Fruit fly (Drosophila melanogaster) whole organism, embryonic: ENCODE data around the gene bero.

Experiments
- Abd-B ChIP-seq: fragments of 200-800 bp; sonication (Bioruptor generic); optimal IDR thresholded peaks from 2 replicates; lab custom pipeline; 2018; ENCODE audit warnings: missing biosample characterization, mild to moderate bottlenecking, missing genetic modification characterization, moderate library complexity
- Antp ChIP-seq: fragments of 200-800 bp; sonication (Bioruptor generic); optimal IDR thresholded peaks from 3 replicates; lab custom pipeline; 2016; ENCODE audit warnings: missing biosample characterization, missing genetic modification characterization
- Atf6 ChIP-seq: fragments of 200-800 bp; sonication (Bioruptor generic); IDR thresholded peaks from 2 replicates; pipeline ENCODE4 v1.3.6; 2022; ENCODE audit warnings: missing biosample characterization, missing genetic modification characterization
- Blimp-1 ChIP-seq: fragments of 200-800 bp; sonication (Bioruptor generic); optimal IDR thresholded peaks from 3 replicates; lab custom pipeline; 2018; ENCODE audit warnings: missing biosample characterization, missing genetic modification characterization, mild to moderate bottlenecking, moderate library complexity, missing genetic modification reagents
- CG10209 ChIP-seq: fragments of 200-800 bp; sonication (Bioruptor generic); optimal IDR thresholded peaks from 3 replicates; lab custom pipeline; 2017; ENCODE audit warnings: missing biosample characterization, mild to moderate bottlenecking, missing genetic modification characterization, missing genetic modification reagents
- CG10274 ChIP-seq: fragments of 200-800 bp; sonication (Bioruptor generic); optimal IDR thresholded peaks from 3 replicates; lab custom pipeline; 2017; ENCODE audit warnings: missing biosample characterization, mild to moderate bottlenecking, missing genetic modification characterization
- CG10543 ChIP-seq: fragments of 200-800 bp; sonication (Bioruptor generic); optimal IDR thresholded peaks from 3 replicates; lab custom pipeline; 2017; ENCODE audit warnings: missing biosample characterization, mild to moderate bottlenecking, missing genetic modification characterization, moderate library complexity
- CG11504 ChIP-seq: fragments of 200-800 bp; sonication (Bioruptor generic); optimal IDR thresholded peaks from 3 replicates; lab custom pipeline; 2019; ENCODE audit warnings: missing biosample characterization, mild to moderate bottlenecking, missing genetic modification characterization, moderate library complexity
- CG13424 ChIP-seq: fragments of 200-800 bp; sonication (Bioruptor generic); optimal IDR thresholded peaks from 2 replicates; lab custom pipeline; 2019; ENCODE audit warnings: missing biosample characterization, mild to moderate bottlenecking, missing genetic modification characterization, moderate library complexity
- CG13775 ChIP-seq: fragments of 200-800 bp; sonication (Bioruptor generic); optimal IDR thresholded peaks from 3 replicates; lab custom pipeline; 2017; ENCODE audit warnings: missing biosample characterization, mild to moderate bottlenecking, missing genetic modification characterization
- CG14014 ChIP-seq: fragments of 200-800 bp; sonication (Bioruptor generic); IDR thresholded peaks from 2 replicates; pipeline ENCODE4 v1.3.6; 2022; ENCODE audit warnings: missing biosample characterization, missing genetic modification characterization
- CG15073 ChIP-seq: fragments of 200-800 bp; sonication (Bioruptor generic); optimal IDR thresholded peaks from 2 replicates; lab custom pipeline; 2016; ENCODE audit warnings: missing biosample characterization, missing genetic modification characterization
- CG16779 ChIP-seq: fragments of 200-800 bp; sonication (Bioruptor generic); IDR thresholded peaks from 2 replicates; pipeline ENCODE4 v1.3.6; 2022; ENCODE audit warnings: missing biosample characterization, missing genetic modification characterization
- CG17328 ChIP-seq: fragments of 200-800 bp; sonication (Bioruptor generic); IDR thresholded peaks from 2 replicates; pipeline ENCODE4 v1.3.6; 2022; ENCODE audit warnings: missing biosample characterization, missing genetic modification characterization
- CG2120 ChIP-seq: fragments of 200-800 bp; sonication (Bioruptor generic); optimal IDR thresholded peaks from 3 replicates; lab custom pipeline; 2016; ENCODE audit warnings: missing biosample characterization, missing genetic modification characterization
- CG32767 ChIP-seq: fragments of 200-800 bp; sonication (Bioruptor generic); IDR thresholded peaks from 2 replicates; pipeline ENCODE4 v1.3.6; 2022; ENCODE audit warnings: missing biosample characterization, missing genetic modification characterization
- CG4328 ChIP-seq: fragments of 200-800 bp; sonication (Bioruptor generic); optimal IDR thresholded peaks from 3 replicates; lab custom pipeline; 2017; ENCODE audit warnings: missing biosample characterization, missing genetic modification reagents, missing genetic modification characterization
- CG7556 ChIP-seq: fragments of 200-800 bp; sonication (Bioruptor generic); optimal IDR thresholded peaks from 2 replicates; lab custom pipeline; 2017; ENCODE audit warnings: missing biosample characterization, mild to moderate bottlenecking, missing genetic modification characterization
- CG7745 ChIP-seq: fragments of 200-800 bp; sonication (Bioruptor generic); optimal IDR thresholded peaks from 2 replicates; lab custom pipeline; 2018; ENCODE audit warnings: missing biosample characterization, mild to moderate bottlenecking, missing genetic modification characterization, moderate library complexity
- CG7928 ChIP-seq: fragments of 200-800 bp; sonication (Bioruptor generic); optimal IDR thresholded peaks from 2 replicates; lab custom pipeline; 2017; ENCODE audit warnings: missing biosample characterization, mild to moderate bottlenecking, missing genetic modification characterization
- CG7987 ChIP-seq: fragments of 200-800 bp; sonication (Bioruptor generic); optimal IDR thresholded peaks from 2 replicates; lab custom pipeline; 2018; ENCODE audit warnings: missing biosample characterization, mild to moderate bottlenecking, missing genetic modification characterization, moderate library complexity
- CG8944 ChIP-seq: fragments of 200-800 bp; sonication (Bioruptor generic); optimal IDR thresholded peaks from 3 replicates; lab custom pipeline; 2016; ENCODE audit warnings: missing biosample characterization, missing genetic modification characterization
- CrebB ChIP-seq: fragments of 200-800 bp; sonication (Bioruptor generic); optimal IDR thresholded peaks from 3 replicates; lab custom pipeline; 2018; ENCODE audit warnings: missing biosample characterization, mild to moderate bottlenecking, missing genetic modification characterization
- HLH3B ChIP-seq: fragments of 200-800 bp; sonication (Bioruptor generic); IDR thresholded peaks from 2 replicates; pipeline ENCODE4 v1.3.6; 2022; ENCODE audit warnings: missing biosample characterization, missing genetic modification characterization
- HmgZ ChIP-seq: fragments of 200-800 bp; sonication (Bioruptor generic); optimal IDR thresholded peaks from 2 replicates; lab custom pipeline; 2018; ENCODE audit warnings: missing biosample characterization, mild to moderate bottlenecking, missing genetic modification characterization
- Lim3 ChIP-seq: fragments of 200-800 bp; sonication (Bioruptor generic); IDR thresholded peaks from 2 replicates; pipeline ENCODE4 v1.3.6; 2022; ENCODE audit warnings: missing biosample characterization, missing genetic modification characterization
- Lpt ChIP-seq: fragments of >200 bp; optimal IDR thresholded peaks from 2 replicates; lab custom pipeline; 2018; ENCODE audit warnings: missing biosample characterization, missing genetic modification characterization
- Nf-YB ChIP-seq: fragments of 200-800 bp; sonication (Bioruptor generic); optimal IDR thresholded peaks from 3 replicates; lab custom pipeline; 2019; ENCODE audit warnings: missing biosample characterization, mild to moderate bottlenecking, missing genetic modification characterization, moderate library complexity
- NfI ChIP-seq: fragments of 200-800 bp; sonication (Bioruptor generic); optimal IDR thresholded peaks from 3 replicates; lab custom pipeline; 2018; ENCODE audit warnings: missing biosample characterization, mild to moderate bottlenecking, missing genetic modification characterization, moderate library complexity
- Oli ChIP-seq: fragments of 200-800 bp; sonication (Bioruptor generic); optimal IDR thresholded peaks from 2 replicates; lab custom pipeline; 2018; ENCODE audit warnings: missing biosample characterization, mild to moderate bottlenecking, missing genetic modification characterization, moderate library complexity
- Opbp ChIP-seq: fragments of 200-800 bp; sonication (Bioruptor generic); IDR thresholded peaks from 3 replicates; pipeline ENCODE4 v1.3.6; 2022; ENCODE audit warnings: missing biosample characterization, missing genetic modification characterization; ENCODE audit not compliant: partially characterized antibody
- Ssrp ChIP-seq: fragments of 200-800 bp; sonication (Bioruptor generic); optimal IDR thresholded peaks from 2 replicates; lab custom pipeline; 2018; ENCODE audit warnings: missing biosample characterization, mild to moderate bottlenecking, missing genetic modification characterization, moderate library complexity
- Xrp1 ChIP-seq: fragments of 200-800 bp; sonication (Bioruptor generic); IDR thresholded peaks from 2 replicates; pipeline ENCODE4 v1.3.6; 2022; ENCODE audit warnings: missing biosample characterization, missing genetic modification characterization
- cato ChIP-seq: fragments of 200-800 bp; sonication (Bioruptor generic); optimal IDR thresholded peaks from 2 replicates; lab custom pipeline; 2016; ENCODE audit warnings: missing biosample characterization, missing genetic modification characterization, borderline replicate concordance
- crol ChIP-seq: fragments of 200-800 bp; sonication (Bioruptor generic); IDR thresholded peaks from 2 replicates; pipeline ENCODE4 v1.3.6; 2022; ENCODE audit warnings: missing biosample characterization, missing genetic modification characterization
- esg ChIP-seq: fragments of 200-800 bp; sonication (Bioruptor generic); conservative IDR thresholded peaks from 2 replicates; pipeline ENCODE4 v1.3.6; 2022; ENCODE audit warnings: missing biosample characterization, missing genetic modification characterization
- exex ChIP-seq: fragments of 200-800 bp; sonication (Bioruptor generic); optimal IDR thresholded peaks from 4 replicates; lab custom pipeline; 2018; ENCODE audit warnings: missing biosample characterization, mild to moderate bottlenecking, missing genetic modification characterization, moderate library complexity
- gcm ChIP-seq: fragments of 200-800 bp; sonication (Bioruptor generic); optimal IDR thresholded peaks from 2 replicates; lab custom pipeline; 2019; ENCODE audit warnings: missing biosample characterization, mild to moderate bottlenecking, missing genetic modification characterization, moderate library complexity
- gfzf ChIP-seq: fragments of 200-800 bp; sonication (Bioruptor generic); optimal IDR thresholded peaks from 2 replicates; lab custom pipeline; 2016; ENCODE audit warnings: missing biosample characterization, mild to moderate bottlenecking, missing genetic modification characterization, moderate library complexity
- inv ChIP-seq: fragments of 200-800 bp; sonication (Bioruptor generic); IDR thresholded peaks from 2 replicates; pipeline ENCODE4 v1.3.6; 2022; ENCODE audit warnings: missing biosample characterization, missing genetic modification characterization; ENCODE audit not compliant: partially characterized antibody
- lmd ChIP-seq: fragments of 200-800 bp; sonication (Bioruptor generic); IDR thresholded peaks from 2 replicates; pipeline ENCODE4 v1.3.6; 2022; ENCODE audit warnings: missing biosample characterization, missing genetic modification characterization
- mam ChIP-seq: fragments of 200-800 bp; sonication (Bioruptor generic); optimal IDR thresholded peaks from 3 replicates; lab custom pipeline; 2016; ENCODE audit warnings: missing biosample characterization, missing genetic modification characterization
- oc ChIP-seq: fragments of 200-800 bp; sonication (Bioruptor generic); optimal IDR thresholded peaks from 2 replicates; lab custom pipeline; 2018; ENCODE audit warnings: missing biosample characterization, mild to moderate bottlenecking, missing genetic modification characterization, moderate library complexity
- pfk ChIP-seq: fragments of 200-800 bp; sonication (Bioruptor generic); optimal IDR thresholded peaks from 2 replicates; lab custom pipeline; 2018; ENCODE audit warnings: missing biosample characterization, mild to moderate bottlenecking, missing genetic modification characterization, moderate library complexity
- prd ChIP-seq, 3 experiments: fragments of >200 bp in 2 of 3; fragments of 200-800 bp in 1 of 3; sonication (Bioruptor generic) in 1 of 3; optimal IDR thresholded peaks in 2 of 3; IDR thresholded peaks in 1 of 3; 2 replicates in 2 of 3; 3 replicates in 1 of 3; pipeline versions ENCODE4 v1.3.6 to Lab custom; 2017 to 2022; ENCODE audit warnings: missing biosample characterization in 1 of 3, missing genetic modification characterization in 1 of 3
- pum ChIP-seq: fragments of 200-800 bp; sonication (Bioruptor generic); optimal IDR thresholded peaks from 2 replicates; lab custom pipeline; 2016; ENCODE audit warnings: missing biosample characterization, missing genetic modification characterization
- sisA ChIP-seq: fragments of 200-800 bp; sonication (Bioruptor generic); IDR thresholded peaks from 2 replicates; pipeline ENCODE4 v1.3.6; 2022; ENCODE audit warnings: missing biosample characterization, missing genetic modification characterization
- slp2 ChIP-seq: fragments of 200-800 bp; sonication (Bioruptor generic); optimal IDR thresholded peaks from 2 replicates; lab custom pipeline; 2016; ENCODE audit warnings: missing biosample characterization, missing genetic modification characterization
- stc ChIP-seq: fragments of 200-800 bp; sonication (Bioruptor generic); IDR thresholded peaks from 2 replicates; pipeline ENCODE4 v1.3.6; 2022; ENCODE audit warnings: missing biosample characterization, missing genetic modification characterization
- vnd ChIP-seq: fragments of 200-800 bp; sonication (Bioruptor generic); IDR thresholded peaks from 3 replicates; pipeline ENCODE4 v1.3.6; 2022; ENCODE audit warnings: missing biosample characterization, missing genetic modification characterization; ENCODE audit not compliant: partially characterized antibody

Gene bero

dm6 chr2L:20891188-20891587, 32.7 kb downstream of the bero start (continued):
- TF ChIP-seq slp2 (GFP tag; lab: Kevin White, UChicago) = no peak
- no peak for TF ChIP-seq CG7987
- TF ChIP-seq CG7745 (tag; lab: Kevin White, UChicago) = no peak
- TF ChIP-seq CG7556 = no peak
- peak; percentile 57 for TF ChIP-seq Xrp1 (GFP tag; lab: Robert Waterston, UW)
- TF ChIP-seq CG2120 = peak; percentile 7
- TF ChIP-seq Opbp = no peak
- no peak for TF ChIP-seq Ssrp (tag; lab: Kevin White, UChicago)
- no peak for TF ChIP-seq CG10209 (GFP tag; lab: Kevin White, UChicago)
- TF ChIP-seq pum (GFP tag; lab: Kevin White, UChicago) = no peak
- no peak for TF ChIP-seq CG16779 (GFP tag; lab: Robert Waterston, UW)
- TF ChIP-seq CG10274 = no peak
- TF ChIP-seq CG8944 (GFP tag; lab: Kevin White, UChicago) = no peak
- TF ChIP-seq oc (tag; lab: Kevin White, UChicago) = no peak
- no peak for TF ChIP-seq exex
- no peak for TF ChIP-seq HLH3B (GFP tag; lab: Robert Waterston, UW)
- TF ChIP-seq gcm (GFP tag; lab: Kevin White, UChicago) = no peak
- TF ChIP-seq Oli (tag; lab: Kevin White, UChicago) = no peak
- TF ChIP-seq sisA (GFP tag; lab: Robert Waterston, UW) = no peak; the same call in 1 of the 2 replicates
- no peak for TF ChIP-seq Nf-YB (GFP tag; lab: Kevin White, UChicago)
- no peak for TF ChIP-seq cato (GFP tag; lab: Kevin White, UChicago)
- TF ChIP-seq CG13775 (GFP tag; lab: Kevin White, UChicago) = peak; percentile 2
- TF ChIP-seq esg = 0 out of 2 replicates have a peak, but pooled peaks have one; percentile 14
- TF ChIP-seq stc = 0 out of 2 replicates have a peak, but pooled peaks have one; percentile 40
- peak; percentile 16; the same call in 1 of the 2 replicates for TF ChIP-seq CG14014 (GFP tag; lab: Robert Waterston, UW)
- no peak for TF ChIP-seq Antp (GFP tag; lab: Kevin White, UChicago)
- no peak for TF ChIP-seq CG10543 (GFP tag; lab: Kevin White, UChicago)
- TF ChIP-seq crol (GFP tag; lab: Robert Waterston, UW) = no peak
- TF ChIP-seq Atf6 (GFP tag; lab: Robert Waterston, UW) = no peak
- TF ChIP-seq lmd (GFP tag; lab: Robert Waterston, UW) = peak; percentile 25; the same call in 1 of the 2 replicates
- TF ChIP-seq CG4328 = no peak
- no peak for TF ChIP-seq CG7928
- no peak for TF ChIP-seq Lpt (GFP tag; lab: Kevin White, UChicago)
- 0 out of 2 replicates have a peak, but pooled peaks have one; percentile 20 for TF ChIP-seq CG32767 (GFP tag; lab: Robert Waterston, UW)
- no peak for TF ChIP-seq pfk (GFP tag; lab: Kevin White, UChicago)
- no peak for TF ChIP-seq Abd-B (GFP tag; lab: Kevin White, UChicago)
- TF ChIP-seq mam (GFP tag; lab: Kevin White, UChicago) = no peak
- TF ChIP-seq CG13424 (tag; lab: Kevin White, UChicago) = no peak
- TF ChIP-seq prd (optimal IDR thresholded peaks at IDR 0.05; lab: Kevin White, UChicago) = no peak
- peak; percentile 34; the same call in 2 of the 3 replicates for TF ChIP-seq prd (GFP tag; IDR thresholded peaks at IDR 0.05; lab: Robert Waterston, UW)
- TF ChIP-seq inv (GFP tag; lab: Robert Waterston, UW) = no peak
- no peak for TF ChIP-seq CrebB
- TF ChIP-seq HmgZ (tag; lab: Kevin White, UChicago) = no peak
- peak; percentile 8 for TF ChIP-seq CG11504 (tag; lab: Kevin White, UChicago)
- peak; percentile 10 for TF ChIP-seq Blimp-1 (GFP tag; lab: Kevin White, UChicago)
- TF ChIP-seq vnd (GFP tag; lab: Robert Waterston, UW) = no peak
- TF ChIP-seq Lim3 (GFP tag; lab: Robert Waterston, UW) = no peak
- TF ChIP-seq NfI (GFP tag; lab: Kevin White, UChicago) = no peak
- TF ChIP-seq gfzf = no peak
- peak; percentile 99 for TF ChIP-seq CG15073
- no peak for TF ChIP-seq CG17328 (GFP tag; lab: Robert Waterston, UW)
